Worm (Caenorhabditis elegans) whole organism, early embryonic: ENCODE data around the gene F53F4.17.

Experiments used
- ama-1 ChIP-seq: fragments of 150-350 bp; optimal IDR thresholded peaks from 2 replicates; lab custom pipeline; 2014
- ceh-36 ChIP-seq: sonication (generic microtip); optimal IDR thresholded peaks from 2 replicates; lab custom pipeline; 2016; ENCODE audit warnings: missing genetic modification characterization, inconsistent platforms, missing compliant biosample characterization
- hmbx-1 ChIP-seq: sonication (generic microtip); optimal IDR thresholded peaks from 2 replicates; lab custom pipeline; 2016; ENCODE audit warnings: mild to moderate bottlenecking, missing genetic modification characterization, missing compliant biosample characterization
- sea-1 ChIP-seq: fragments of 200-800 bp; sonication (Bioruptor generic); conservative IDR thresholded peaks from 2 replicates; pipeline ENCODE4 v1.3.6; 2022; ENCODE audit warnings: missing genetic modification characterization, missing compliant biosample characterization

ce11 chrV:13627103-13627623 lies 39.2 kb downstream of the F53F4.17 start, which contains the start of gene sde-2:
- TF ChIP-seq ama-1: no peak
- no peak for TF ChIP-seq sea-1 (GFP tag; lab: Robert Waterston, UW)
- TF ChIP-seq hmbx-1 (tag; lab: Kevin White, UChicago): no peak
- TF ChIP-seq ceh-36 (tag; lab: Kevin White, UChicago): no peak
